Worm (Caenorhabditis elegans): Measurements from ENCODE around the gene sbds-1.

The sbds-1 gene

ce11 chrIII:640198-640803 lies 2.1 kb upstream of the sbds-1 start, which contains the start of the genes tag-266 and tag-267 (continued):
- no peak for TF ChIP-seq lsy-27 (tag; optimal IDR thresholded peaks at IDR 0.05; ENCODE audit: borderline replicate concordance, insufficient read depth)
- TF ChIP-seq ekl-4 (GFP tag; IDR thresholded peaks at IDR 0.05) = no peak
- TF ChIP-seq mes-4 (tag; optimal IDR thresholded peaks at IDR 0.05) = no peak
- no peak for TF ChIP-seq mel-28 (tag; optimal IDR thresholded peaks at IDR 0.05; ENCODE audit: borderline replicate concordance)
- no peak for TF ChIP-seq F55B11.4 (tag; optimal IDR thresholded peaks at IDR 0.05; ENCODE audit: borderline replicate concordance, insufficient read depth)
- no peak for TF ChIP-seq attf-3 (GFP tag; conservative IDR thresholded peaks at IDR 0.05)
- TF ChIP-seq F10E7.11 (tag; optimal IDR thresholded peaks at IDR 0.05) = no peak
- TF ChIP-seq snpc-1.3 (tag; optimal IDR thresholded peaks at IDR 0.05; ENCODE audit: insufficient read depth) = peak; percentile 48
- TF ChIP-seq hsf-1 (GFP tag; IDR thresholded peaks at IDR 0.05) = no peak
- no peak for TF ChIP-seq C17E4.6 (GFP tag; IDR thresholded peaks at IDR 0.05)
- no peak for TF ChIP-seq fkh-3 (tag; optimal IDR thresholded peaks at IDR 0.05)
- TF ChIP-seq lsl-1 (GFP tag; optimal IDR thresholded peaks at IDR 0.05) = peak; percentile 47
- TF ChIP-seq nfyb-1 (GFP tag; IDR thresholded peaks at IDR 0.05) = no peak
- TF ChIP-seq ets-4 (GFP tag; optimal IDR thresholded peaks at IDR 0.05) = no peak
- TF ChIP-seq cebp-1 (GFP tag; IDR thresholded peaks at IDR 0.05) = peak; percentile 41; the same call in 1 of the 2 replicates
- peak; percentile 62 for TF ChIP-seq cebp-1 (tag; optimal IDR thresholded peaks at IDR 0.05)
- TF ChIP-seq aptf-3 (GFP tag; IDR thresholded peaks at IDR 0.05) = no peak
- peak; percentile 71 for TF ChIP-seq madf-10 (tag; optimal IDR thresholded peaks at IDR 0.05)
- TF ChIP-seq aptf-2 (GFP tag; conservative IDR thresholded peaks at IDR 0.05) = peak; percentile 47; the same call in 1 of the 2 replicates
- TF ChIP-seq T07F8.4 (tag; optimal IDR thresholded peaks at IDR 0.05) = no peak
- TF ChIP-seq lin-54 (GFP tag; optimal IDR thresholded peaks at IDR 0.05) = peak; percentile 8
- TF ChIP-seq nhr-120 (GFP tag; IDR thresholded peaks at IDR 0.05) = no peak
- TF ChIP-seq hlh-26 (GFP tag; conservative IDR thresholded peaks at IDR 0.05) = no peak
- TF ChIP-seq Y53F4B.3 (GFP tag; IDR thresholded peaks at IDR 0.05) = no peak
- TF ChIP-seq D2030.7 (GFP tag; IDR thresholded peaks at IDR 0.05) = peak; percentile 54
- TF ChIP-seq madf-3 (GFP tag; IDR thresholded peaks at IDR 0.05) = no peak
- peak; percentile 6 for TF ChIP-seq B0261.1 (tag; optimal IDR thresholded peaks at IDR 0.05)
- no peak for TF ChIP-seq efl-1 (GFP tag; optimal IDR thresholded peaks at IDR 0.05)
- no peak for TF ChIP-seq pha-4 (tag; optimal IDR thresholded peaks at IDR 0.05)
- TF ChIP-seq attf-5 (GFP tag; optimal IDR thresholded peaks at IDR 0.05) = peak; percentile 84
- no peak for TF ChIP-seq ztf-6 (GFP tag; IDR thresholded peaks at IDR 0.05)

ce11 chrIII:636067-636466 lies 2.2 kb downstream of the sbds-1 start, which contains the start of gene T19C3.7:
TSS of gene T19C3.7 (minus strand) at chrIII:636167.
- TF ChIP-seq ama-1 (optimal IDR thresholded peaks at IDR 0.05) = no peak
- TF ChIP-seq ama-1 (GFP tag; optimal IDR thresholded peaks at IDR 0.05) = no peak
- no peak for TF ChIP-seq ceh-91 (GFP tag; IDR thresholded peaks at IDR 0.05)
- TF ChIP-seq pbrm-1 (GFP tag; IDR thresholded peaks at IDR 0.05) = no peak
- TF ChIP-seq snpc-3.4 (tag; optimal IDR thresholded peaks at IDR 0.05) = no peak
- no peak for TF ChIP-seq madf-3 (GFP tag; IDR thresholded peaks at IDR 0.05)
- TF ChIP-seq ekl-4 (GFP tag; IDR thresholded peaks at IDR 0.05) = no peak
- no peak for TF ChIP-seq let-607 (tag; optimal IDR thresholded peaks at IDR 0.05)
- no peak for TF ChIP-seq athp-1 (tag; optimal IDR thresholded peaks at IDR 0.05)
- no peak for TF ChIP-seq cebp-1 (GFP tag; IDR thresholded peaks at IDR 0.05)
- no peak for TF ChIP-seq cebp-1 (tag; optimal IDR thresholded peaks at IDR 0.05)
- TF ChIP-seq ZK185.1 (tag; optimal IDR thresholded peaks at IDR 0.05; ENCODE audit: poor library complexity, severe bottlenecking) = no peak
- no peak for TF ChIP-seq Y95B8A.8 (GFP tag; IDR thresholded peaks at IDR 0.05)
